Fruit fly (Drosophila melanogaster): ENCODE data around the gene Nep6.

DNA sequence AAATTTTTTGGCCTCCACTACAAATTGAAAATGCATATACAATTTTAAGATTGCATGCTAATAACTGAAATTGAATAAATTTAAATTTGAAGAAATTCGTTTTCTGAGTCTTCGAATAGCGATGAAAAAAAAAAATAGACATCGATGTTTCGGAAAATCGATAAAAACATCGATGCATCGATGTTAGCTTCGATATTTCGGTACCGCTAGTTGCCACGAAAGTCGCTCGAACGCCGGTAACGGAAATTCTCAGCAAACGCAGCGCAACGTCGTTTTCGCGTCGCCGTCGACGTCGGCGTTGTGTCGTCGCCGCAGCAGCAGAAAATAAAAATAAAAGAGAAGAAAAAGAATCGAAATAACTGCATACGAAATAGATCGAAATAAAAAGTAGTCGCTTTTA is 36.4 kb upstream of the Nep6 start, which contains the start of gene Agpat1:
- TF ChIP-seq insv (optimal IDR thresholded peaks at IDR 0.05) (no peak), h (optimal IDR thresholded peaks at IDR 0.05) (no peak)

All from Kc167 (cell line).